Fruit fly (Drosophila melanogaster) whole organism, pupa: ENCODE results near the gene betaGlu.

Experiments used
- CG14655 ChIP-seq: fragments of 200-800 bp; sonication (Bioruptor generic); optimal IDR thresholded peaks from 3 replicates; lab custom pipeline; 2017; ENCODE audit warnings: mild to moderate bottlenecking, missing biosample characterization, missing genetic modification reagents, missing genetic modification characterization
- CG15710 ChIP-seq: fragments of 200-800 bp; sonication (Bioruptor generic); optimal IDR thresholded peaks from 2 replicates; lab custom pipeline; 2018; ENCODE audit warnings: missing biosample characterization, mild to moderate bottlenecking, missing genetic modification characterization, moderate library complexity
- CG34367 ChIP-seq: fragments of 200-800 bp; sonication (Bioruptor generic); optimal IDR thresholded peaks from 2 replicates; lab custom pipeline; 2018; ENCODE audit warnings: missing biosample characterization, mild to moderate bottlenecking, missing genetic modification characterization
- CG9948 ChIP-seq: fragments of 200-800 bp; sonication (Bioruptor generic); optimal IDR thresholded peaks from 2 replicates; lab custom pipeline; 2018; ENCODE audit warnings: missing biosample characterization, mild to moderate bottlenecking, missing genetic modification characterization, moderate library complexity
- D1 ChIP-seq: fragments of 200-800 bp; sonication (Bioruptor generic); optimal IDR thresholded peaks from 2 replicates; lab custom pipeline; 2018; ENCODE audit warnings: missing biosample characterization, mild to moderate bottlenecking, missing genetic modification characterization, moderate library complexity
- fd96Ca ChIP-seq: fragments of 200-800 bp; sonication (Bioruptor generic); IDR thresholded peaks from 3 replicates; pipeline ENCODE4 v1.3.6; 2022; ENCODE audit warnings: missing biosample characterization, missing genetic modification characterization
- gl ChIP-seq: fragments of 200-800 bp; sonication (Bioruptor generic); optimal IDR thresholded peaks from 2 replicates; lab custom pipeline; 2018; ENCODE audit warnings: missing biosample characterization, mild to moderate bottlenecking, missing genetic modification characterization

dm6 chr3R:31744044-31744652, 27.5 kb downstream of the betaGlu start, which contains the start of gene CG1896:
- no peak for TF ChIP-seq D1 (tag; lab: Kevin White, UChicago)
- no peak for TF ChIP-seq gl
- peak; percentile 51 for TF ChIP-seq CG15710
- TF ChIP-seq CG14655 (GFP tag; lab: Kevin White, UChicago) = no peak
- peak; percentile 83 for TF ChIP-seq fd96Ca (GFP tag; lab: Robert Waterston, UW)
- TF ChIP-seq CG34367 (tag; lab: Kevin White, UChicago) = peak; percentile 21
- peak; percentile 24 for TF ChIP-seq CG9948 (tag; lab: Kevin White, UChicago)
